Worm (Caenorhabditis elegans) whole organism, midembryonic: Measurements from ENCODE around the gene lgg-3.
A peak's percentile ranks its signal among the peaks of the same experiment; 100 is the strongest.

Experiments
- T22C8.4 ChIP-seq: fragments of 200-800 bp; sonication (Bioruptor generic); IDR thresholded peaks from 2 replicates; pipeline ENCODE4 v1.3.6; 2022; ENCODE audit warnings: missing genetic modification characterization, missing compliant biosample characterization
- cog-1 ChIP-seq: sonication (generic microtip); optimal IDR thresholded peaks from 2 replicates; lab custom pipeline; 2016; ENCODE audit warnings: missing genetic modification characterization, missing compliant biosample characterization
- flt-1 ChIP-seq: fragments of 200-800 bp; sonication (Bioruptor generic); IDR thresholded peaks from 2 replicates; pipeline ENCODE4 v1.3.6; 2022; ENCODE audit warnings: missing genetic modification characterization, missing compliant biosample characterization
- klf-2 ChIP-seq: fragments of 200-800 bp; sonication (Bioruptor generic); conservative IDR thresholded peaks from 2 replicates; pipeline ENCODE4 v1.3.6; 2022; ENCODE audit warnings: missing genetic modification reagents, missing genetic modification characterization, missing compliant biosample characterization
- med-1 ChIP-seq: sonication (generic microtip); optimal IDR thresholded peaks from 2 replicates; lab custom pipeline; 2017; ENCODE audit warnings: missing genetic modification characterization, mild to moderate bottlenecking, missing compliant biosample characterization, antibody characterized with exemption, missing genetic modification reagents; ENCODE audit not compliant: insufficient read depth
- ref-1 ChIP-seq: fragments of 200-800 bp; sonication (Bioruptor generic); conservative IDR thresholded peaks from 2 replicates; pipeline ENCODE4 v1.3.6; 2022; ENCODE audit warnings: missing genetic modification reagents, missing genetic modification characterization, missing compliant biosample characterization
- ztf-23 ChIP-seq: fragments of 200-800 bp; sonication (Bioruptor generic); IDR thresholded peaks from 2 replicates; pipeline ENCODE4 v1.3.6; 2022; ENCODE audit warnings: missing genetic modification reagents, missing genetic modification characterization, missing compliant biosample characterization
- ztf-29 ChIP-seq: fragments of 200-800 bp; sonication (Bioruptor generic); IDR thresholded peaks from 2 replicates; pipeline ENCODE4 v1.3.6; 2022; ENCODE audit warnings: missing genetic modification reagents, missing genetic modification characterization, missing compliant biosample characterization

DNA sequence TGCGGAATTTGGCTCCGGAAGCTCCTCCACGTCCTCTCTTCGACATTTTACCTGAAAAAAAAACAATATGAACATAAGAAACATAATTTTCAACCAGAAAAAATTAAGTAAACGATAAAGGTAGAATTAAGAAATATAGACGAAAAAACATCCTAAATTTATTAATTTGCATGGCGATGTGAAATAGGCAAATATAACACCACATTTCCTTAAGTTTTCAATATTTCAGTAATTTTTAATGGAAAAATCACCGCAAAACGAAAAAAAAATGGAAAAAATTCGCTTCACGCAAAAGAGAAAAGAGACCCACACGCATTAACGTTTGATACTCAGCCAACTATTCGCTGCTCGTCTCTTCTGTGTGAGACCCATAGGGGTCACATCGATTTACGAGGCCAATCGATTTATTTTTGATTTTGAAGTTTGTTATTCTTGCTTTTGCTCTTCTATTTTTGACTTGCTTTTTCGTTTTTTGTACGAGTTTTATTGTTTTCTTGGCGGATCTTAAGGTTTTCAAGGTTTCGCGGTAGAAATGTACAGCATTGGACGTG, 8.3 kb upstream of the lgg-3 start, which contains the start of gene rpl-23:
- TF ChIP-seq flt-1 (GFP tag; lab: Robert Waterston, UW) (peak; percentile 66), ztf-23 (no peak), T22C8.4 (GFP tag; lab: Robert Waterston, UW) (peak; percentile 96), klf-2 (GFP tag; lab: Robert Waterston, UW) (no peak), med-1 (GFP tag; lab: Kevin White, UChicago) (no peak), cog-1 (tag; lab: Kevin White, UChicago) (peak; percentile 54), ref-1 (GFP tag; lab: Robert Waterston, UW) (no peak), ztf-29 (GFP tag; lab: Robert Waterston, UW) (no peak)
